Worm (Caenorhabditis elegans) whole organism, L2 larva: Measurements from ENCODE around the gene ist-1.

Experiments used
- ceh-82 ChIP-seq: fragments of 150-350 bp; optimal IDR thresholded peaks from 2 replicates; lab custom pipeline; 2014; ENCODE audit warnings: missing biosample characterization, missing genetic modification characterization
- dmd-4 ChIP-seq: sonication (generic microtip); optimal IDR thresholded peaks from 2 replicates; lab custom pipeline; 2017; ENCODE audit warnings: missing biosample characterization, missing genetic modification characterization
- lin-11 ChIP-seq: fragments of 150-350 bp; sonication (generic microtip); optimal IDR thresholded peaks from 2 replicates; lab custom pipeline; 2014; ENCODE audit warnings: missing biosample characterization, missing genetic modification characterization, inconsistent platforms, mixed read lengths
- lin-13 ChIP-seq: fragments of 150-350 bp; optimal IDR thresholded peaks from 2 replicates; lab custom pipeline; 2014; ENCODE audit warnings: missing biosample characterization, missing genetic modification reagents, missing genetic modification characterization
- unc-39 ChIP-seq: fragments of 150-350 bp; optimal IDR thresholded peaks from 2 replicates; lab custom pipeline; 2014; ENCODE audit warnings: missing biosample characterization, missing genetic modification characterization
- unc-62 ChIP-seq: fragments of 150-350 bp; optimal IDR thresholded peaks from 2 replicates; lab custom pipeline; 2014; ENCODE audit warnings: missing biosample characterization, missing genetic modification reagents, missing genetic modification characterization
- ztf-11 ChIP-seq: sonication (generic microtip); optimal IDR thresholded peaks from 2 replicates; lab custom pipeline; 2017; ENCODE audit warnings: missing biosample characterization, missing genetic modification characterization

- TF ChIP-seq ztf-11 (tag; lab: Kevin White, UChicago) (no peak), lin-11 (tag; lab: Kevin White, UChicago) (no peak), unc-39 (tag; lab: Kevin White, UChicago) (no peak), lin-13 (no peak), dmd-4 (tag; lab: Kevin White, UChicago) (no peak), unc-62 (GFP tag; lab: Kevin White, UChicago) (no peak), ceh-82 (tag; lab: Kevin White, UChicago) (no peak)
Observed at ce11 chrX:7124044-7124443, 2.4 kb upstream of the ist-1 start.
